Worm (Caenorhabditis elegans) whole organism, L3 larva: ENCODE results near the gene sto-1.
A peak's percentile ranks its signal among the peaks of the same experiment; 100 is the strongest.

Experiments
- ceh-16 ChIP-seq: sonication (generic microtip); optimal IDR thresholded peaks from 2 replicates; lab custom pipeline; 2017; ENCODE audit warnings: missing biosample characterization, missing genetic modification characterization
- ceh-28 ChIP-seq: fragments of 150-350 bp; optimal IDR thresholded peaks from 2 replicates; lab custom pipeline; 2014; ENCODE audit warnings: missing biosample characterization, missing genetic modification reagents, missing genetic modification characterization
- ceh-82 ChIP-seq: fragments of 150-350 bp; optimal IDR thresholded peaks from 2 replicates; lab custom pipeline; 2014; ENCODE audit warnings: missing biosample characterization, missing genetic modification characterization
- ceh-9 ChIP-seq: sonication (generic microtip); optimal IDR thresholded peaks from 2 replicates; lab custom pipeline; 2018; ENCODE audit warnings: missing biosample characterization, missing genetic modification characterization
- daf-12 ChIP-seq: fragments of 150-350 bp; optimal IDR thresholded peaks from 2 replicates; lab custom pipeline; 2014; ENCODE audit warnings: missing biosample characterization, missing genetic modification reagents, missing genetic modification characterization
- egl-27 ChIP-seq: sonication (generic microtip); optimal IDR thresholded peaks from 4 replicates; lab custom pipeline; 2017; ENCODE audit warnings: missing biosample characterization, missing genetic modification reagents, missing genetic modification characterization
- egl-5 ChIP-seq: fragments of 150-350 bp; optimal IDR thresholded peaks from 2 replicates; lab custom pipeline; 2017; ENCODE audit warnings: missing biosample characterization, missing genetic modification reagents, missing genetic modification characterization, inconsistent platforms
- elt-1 ChIP-seq: fragments of 150-350 bp; optimal IDR thresholded peaks from 2 replicates; lab custom pipeline; 2014; ENCODE audit warnings: missing biosample characterization, missing genetic modification characterization
- elt-2 ChIP-seq: sonication (generic microtip); optimal IDR thresholded peaks from 2 replicates; lab custom pipeline; 2016; ENCODE audit warnings: missing genetic modification reagents, mild to moderate bottlenecking, missing genetic modification characterization, missing compliant biosample characterization
- elt-3 ChIP-seq, 3 experiments: fragments of 150-350 bp in 1 of 3; sonication (generic microtip) in 2 of 3; optimal IDR thresholded peaks; 2 replicates in 2 of 3; 4 replicates in 1 of 3; lab custom pipeline; 2014 to 2017; ENCODE audit warnings: missing biosample characterization in 3 of 3, missing genetic modification characterization in 3 of 3
- fkh-10 ChIP-seq: sonication (generic microtip); optimal IDR thresholded peaks from 2 replicates; lab custom pipeline; 2017; ENCODE audit warnings: missing biosample characterization, missing genetic modification reagents, missing genetic modification characterization
- fos-1 ChIP-seq: fragments of 150-350 bp; optimal IDR thresholded peaks from 2 replicates; lab custom pipeline; 2014; ENCODE audit warnings: missing biosample characterization, missing genetic modification characterization
- hmg-11 ChIP-seq: sonication (generic microtip); optimal IDR thresholded peaks from 2 replicates; lab custom pipeline; 2016; ENCODE audit warnings: missing genetic modification characterization, missing compliant biosample characterization
- jun-1 ChIP-seq: fragments of 150-350 bp; optimal IDR thresholded peaks from 2 replicates; lab custom pipeline; 2014; ENCODE audit warnings: missing biosample characterization, missing genetic modification reagents, missing genetic modification characterization
- lin-39 ChIP-seq: fragments of 150-350 bp; optimal IDR thresholded peaks from 2 replicates; lab custom pipeline; 2018; ENCODE audit warnings: missing biosample characterization, missing genetic modification reagents, missing genetic modification characterization
- lsy-12 ChIP-seq: sonication (generic microtip); optimal IDR thresholded peaks from 2 replicates; lab custom pipeline; 2016; ENCODE audit warnings: mild to moderate bottlenecking, missing genetic modification characterization, missing compliant biosample characterization
- mdl-1 ChIP-seq: fragments of 150-350 bp; optimal IDR thresholded peaks from 2 replicates; lab custom pipeline; 2014; ENCODE audit warnings: missing biosample characterization, missing genetic modification characterization
- mml-1 ChIP-seq: fragments of 150-350 bp; sonication (generic microtip); optimal IDR thresholded peaks from 3 replicates; lab custom pipeline; 2014; ENCODE audit warnings: missing biosample characterization, missing genetic modification characterization
- nfya-1 ChIP-seq: sonication (generic microtip); optimal IDR thresholded peaks from 2 replicates; lab custom pipeline; 2017; ENCODE audit warnings: missing genetic modification characterization, mild to moderate bottlenecking, missing compliant biosample characterization, antibody characterized with exemption, moderate library complexity; ENCODE audit not compliant: insufficient read depth
- nhr-12 ChIP-seq: fragments of 150-350 bp; optimal IDR thresholded peaks from 2 replicates; lab custom pipeline; 2014; ENCODE audit warnings: missing biosample characterization, missing genetic modification characterization
- nhr-23 ChIP-seq: fragments of 150-350 bp; optimal IDR thresholded peaks from 2 replicates; lab custom pipeline; 2014; ENCODE audit warnings: missing biosample characterization, missing genetic modification reagents, missing genetic modification characterization
- nhr-237 ChIP-seq: fragments of 150-350 bp; optimal IDR thresholded peaks from 2 replicates; lab custom pipeline; 2014; ENCODE audit warnings: missing biosample characterization, missing genetic modification characterization
- nhr-25 ChIP-seq: sonication (generic microtip); optimal IDR thresholded peaks from 2 replicates; lab custom pipeline; 2017; ENCODE audit warnings: missing biosample characterization, missing genetic modification characterization
- nhr-67 ChIP-seq: fragments of 150-350 bp; optimal IDR thresholded peaks from 2 replicates; lab custom pipeline; 2014; ENCODE audit warnings: missing biosample characterization, missing genetic modification characterization
- nhr-76 ChIP-seq: fragments of 150-350 bp; sonication (generic microtip); optimal IDR thresholded peaks from 5 replicates; lab custom pipeline; 2014; ENCODE audit warnings: missing biosample characterization, missing genetic modification characterization
- nhr-77 ChIP-seq: fragments of 150-350 bp; optimal IDR thresholded peaks from 2 replicates; lab custom pipeline; 2014; ENCODE audit warnings: missing biosample characterization, missing genetic modification characterization
- pha-4 ChIP-seq: fragments of 150-350 bp; optimal IDR thresholded peaks from 2 replicates; lab custom pipeline; 2014; ENCODE audit warnings: missing biosample characterization, missing genetic modification reagents, missing genetic modification characterization
- pqm-1 ChIP-seq: fragments of 150-350 bp; optimal IDR thresholded peaks from 2 replicates; lab custom pipeline; 2017; ENCODE audit warnings: missing biosample characterization, missing genetic modification characterization, inconsistent platforms
- sea-2 ChIP-seq: fragments of 150-350 bp; sonication (generic microtip); optimal IDR thresholded peaks from 4 replicates; lab custom pipeline; 2014; ENCODE audit warnings: missing biosample characterization, missing genetic modification reagents, missing genetic modification characterization
- skn-1 ChIP-seq: fragments of 150-350 bp; optimal IDR thresholded peaks from 2 replicates; lab custom pipeline; 2014; ENCODE audit warnings: missing biosample characterization, missing genetic modification characterization
- tbx-2 ChIP-seq: sonication (generic microtip); optimal IDR thresholded peaks from 2 replicates; lab custom pipeline; 2016; ENCODE audit warnings: mild to moderate bottlenecking, missing genetic modification characterization, missing compliant biosample characterization
- unc-39 ChIP-seq: sonication (generic microtip); optimal IDR thresholded peaks from 4 replicates; lab custom pipeline; 2017; ENCODE audit warnings: missing biosample characterization, missing genetic modification characterization
- unc-62 ChIP-seq: fragments of 150-350 bp; sonication (generic microtip); optimal IDR thresholded peaks from 4 replicates; lab custom pipeline; 2014; ENCODE audit warnings: missing biosample characterization, missing genetic modification reagents, missing genetic modification characterization
- ztf-11 ChIP-seq: fragments of 150-350 bp; optimal IDR thresholded peaks from 2 replicates; lab custom pipeline; 2014; ENCODE audit warnings: missing biosample characterization, missing genetic modification characterization
- ztf-4 ChIP-seq: fragments of 150-350 bp; optimal IDR thresholded peaks from 2 replicates; lab custom pipeline; 2014; ENCODE audit warnings: missing biosample characterization, missing genetic modification characterization

Gene sto-1

DNA sequence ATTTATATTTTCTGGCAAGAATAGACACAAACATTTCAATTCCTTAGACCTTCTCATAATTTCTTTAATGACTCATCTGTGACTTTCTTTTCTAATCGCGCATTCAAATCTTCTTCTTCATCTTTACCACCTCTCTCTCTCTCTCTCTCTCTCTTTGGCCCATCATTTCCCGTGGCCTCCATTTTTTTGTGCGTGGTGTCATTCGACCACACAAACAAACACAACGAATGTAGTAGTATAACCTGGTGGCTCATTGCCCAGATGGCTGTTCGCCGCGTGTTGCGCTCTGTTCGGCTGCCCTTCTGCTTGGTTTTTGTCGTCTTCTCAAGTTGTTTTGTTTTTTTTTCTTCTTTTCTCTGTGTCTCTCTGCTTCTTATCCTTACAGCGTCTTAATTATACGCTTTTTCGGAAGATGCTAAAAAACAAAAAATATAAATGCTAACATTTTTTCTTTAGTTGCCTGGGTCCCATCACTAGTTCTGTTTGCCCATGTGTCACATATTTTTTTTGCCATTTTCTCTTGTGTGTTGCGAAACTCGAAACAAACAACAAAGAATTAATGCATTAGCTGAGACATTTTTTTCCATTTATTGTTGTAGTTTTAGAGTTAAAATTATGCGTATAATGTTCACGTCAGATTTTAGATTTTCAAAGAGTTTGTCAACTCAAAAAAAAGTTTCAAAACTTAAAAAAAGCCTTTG is 15.0 kb downstream of the sto-1 start:
- TF ChIP-seq pha-4 (no peak), ceh-28 (tag; lab: Kevin White, UChicago) (no peak), egl-27 (tag; lab: Kevin White, UChicago) (no peak), ztf-11 (tag; lab: Kevin White, UChicago) (no peak), unc-62 (GFP tag; lab: Kevin White, UChicago) (no peak), nhr-77 (tag; lab: Kevin White, UChicago) (no peak), mml-1 (tag; lab: Kevin White, UChicago) (no peak), nhr-76 (tag; lab: Kevin White, UChicago) (no peak), skn-1 (tag; lab: Kevin White, UChicago) (no peak), hmg-11 (tag; lab: Kevin White, UChicago) (peak; percentile 53), elt-1 (tag; lab: Kevin White, UChicago) (peak; percentile 25), egl-5 (tag; lab: Kevin White, UChicago) (no peak), daf-12 (no peak), elt-3 (tag; optimal IDR thresholded peaks at IDR 0.05; lab: Kevin White, UChicago) (no peak), sea-2 (GFP tag; lab: Kevin White, UChicago) (no peak), ceh-9 (no peak), unc-39 (tag; lab: Kevin White, UChicago) (no peak), fkh-10 (no peak), elt-2 (tag; lab: Kevin White, UChicago) (no peak), jun-1 (tag; lab: Kevin White, UChicago) (no peak), fos-1 (no peak), pqm-1 (tag; lab: Kevin White, UChicago) (no peak), ceh-16 (tag; lab: Kevin White, UChicago) (no peak), nhr-12 (no peak), lsy-12 (tag; lab: Kevin White, UChicago) (no peak), nhr-23 (tag; lab: Kevin White, UChicago) (peak; percentile 24), nhr-25 (peak; percentile 46), lin-39 (peak; percentile 27), ztf-4 (tag; lab: Kevin White, UChicago) (no peak)

DNA sequence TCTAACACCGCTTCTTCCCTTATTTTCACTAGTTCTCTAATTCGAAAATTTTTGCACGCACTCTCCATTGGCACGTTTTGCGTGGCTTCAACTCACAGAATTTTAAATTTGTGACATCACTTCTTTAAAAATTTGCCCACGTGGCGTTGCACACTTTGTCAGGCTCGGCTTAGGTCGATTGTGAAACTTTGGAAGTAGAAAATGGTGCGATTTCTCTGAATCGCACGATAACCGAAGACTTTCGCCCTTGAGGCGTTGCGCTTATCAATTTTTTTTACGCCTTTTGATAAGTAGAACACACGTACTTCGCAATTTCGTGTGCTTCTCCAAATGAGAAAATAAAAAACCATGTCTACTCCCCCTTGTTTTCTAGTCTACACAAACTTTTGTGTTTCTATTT is 15.7 kb downstream of the sto-1 start:
- TF ChIP-seq mdl-1 (peak; percentile 46), pqm-1 (tag; lab: Kevin White, UChicago) (peak; percentile 75), elt-2 (tag; lab: Kevin White, UChicago) (peak; percentile 92), lsy-12 (tag; lab: Kevin White, UChicago) (no peak), nhr-67 (no peak), nfya-1 (peak; percentile 25)

DNA sequence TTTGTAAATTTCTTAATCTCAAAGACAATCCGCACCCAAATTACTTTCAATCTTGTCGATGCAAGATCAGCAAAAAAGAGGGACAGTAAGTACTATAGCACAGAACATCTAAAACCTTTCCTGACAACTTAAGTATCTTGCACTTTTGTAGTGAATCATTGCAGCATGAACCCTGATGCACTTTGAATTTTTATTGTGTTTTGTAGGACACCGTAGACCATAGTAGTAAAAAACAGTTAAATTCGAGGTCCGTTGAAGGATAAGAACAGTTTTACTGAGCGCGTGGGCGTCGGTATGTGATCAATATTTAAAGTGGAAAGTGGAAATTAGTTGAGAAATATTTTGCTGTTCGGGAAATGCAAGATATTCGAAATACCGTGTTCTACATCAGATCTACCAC is 19.6 kb downstream of the sto-1 start:
- TF ChIP-seq nhr-237 (tag; lab: Kevin White, UChicago) (no peak), nhr-67 (no peak), elt-3 (tag; optimal IDR thresholded peaks at IDR 0.05; lab: Kevin White, UChicago) (no peak), fkh-10 (no peak)
- TF ChIP-seq, all 47 proteins: peak for 0

DNA sequence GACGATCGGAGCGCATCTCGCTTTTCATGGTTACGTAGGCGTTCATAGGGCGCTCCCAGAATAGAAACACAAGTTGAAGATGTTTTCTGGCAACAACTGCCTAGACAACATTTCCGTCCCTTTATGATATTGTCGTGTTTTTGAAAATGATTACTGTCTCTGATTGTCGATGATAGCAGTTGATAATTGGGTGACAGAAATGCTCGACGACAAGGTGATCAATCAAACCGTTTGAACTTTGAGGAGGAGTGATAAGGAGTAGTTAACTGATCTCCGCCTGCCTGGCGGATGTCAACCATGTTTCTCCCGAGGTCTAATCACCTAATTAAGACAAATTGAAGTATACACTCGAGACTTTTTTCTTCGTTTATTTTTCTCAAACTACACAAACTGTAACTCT is 21.3 kb downstream of the sto-1 start:
- TF ChIP-seq mdl-1 (no peak), unc-62 (GFP tag; lab: Kevin White, UChicago) (no peak), fkh-10 (no peak), nhr-76 (tag; lab: Kevin White, UChicago) (no peak), hmg-11 (tag; lab: Kevin White, UChicago) (no peak), tbx-2 (tag; lab: Kevin White, UChicago) (no peak), ceh-9 (no peak), ceh-16 (tag; lab: Kevin White, UChicago) (no peak), ceh-82 (no peak), lin-39 (no peak), nhr-23 (tag; lab: Kevin White, UChicago) (no peak), egl-27 (tag; lab: Kevin White, UChicago) (no peak), nfya-1 (no peak)
- TF ChIP-seq, all 47 proteins: peak for 0
